Worm (Caenorhabditis elegans): ENCODE results near the gene F57H12.6.

ce11 chrIV:8016694-8017093 is 40.6 kb upstream of the F57H12.6 start, which contains the start of gene elpc-4:
- TF ChIP-seq ztf-4 (tag; optimal IDR thresholded peaks at IDR 0.05): no peak
- TF ChIP-seq zag-1 (tag; optimal IDR thresholded peaks at IDR 0.05): no peak
- TF ChIP-seq sma-9 (GFP tag; optimal IDR thresholded peaks at IDR 0.05): no peak
- TF ChIP-seq sma-9 (tag; optimal IDR thresholded peaks at IDR 0.05): no peak
- no peak for TF ChIP-seq nhr-77 (tag; optimal IDR thresholded peaks at IDR 0.05)
- no peak for TF ChIP-seq nhr-10 (tag; optimal IDR thresholded peaks at IDR 0.05)
- no peak for TF ChIP-seq unc-62 (GFP tag; optimal IDR thresholded peaks at IDR 0.05)
- TF ChIP-seq dmd-4 (tag; optimal IDR thresholded peaks at IDR 0.05): no peak
- TF ChIP-seq ama-1 (optimal IDR thresholded peaks at IDR 0.05): no peak
- no peak for TF ChIP-seq sma-3 (GFP tag; optimal IDR thresholded peaks at IDR 0.05)
- no peak for TF ChIP-seq ceh-82 (tag; optimal IDR thresholded peaks at IDR 0.05)
- TF ChIP-seq nhr-25 (tag; optimal IDR thresholded peaks at IDR 0.05): no peak

Data from whole organism, L2 larva.